Worm (Caenorhabditis elegans) whole organism, L4/young adult: ENCODE data around the gene srz-38.

ENCODE experiments used
- W03F9.2 ChIP-seq: fragments of 150-350 bp; optimal IDR thresholded peaks from 2 replicates; lab custom pipeline; 2014; ENCODE audit warnings: missing biosample characterization, missing genetic modification characterization
- dao-5 ChIP-seq: sonication (generic microtip); optimal IDR thresholded peaks from 2 replicates; lab custom pipeline; 2016; ENCODE audit warnings: missing genotype, missing genetic modification characterization, moderate library complexity, missing compliant biosample characterization
- him-1 ChIP-seq: sonication (generic microtip); optimal IDR thresholded peaks from 2 replicates; lab custom pipeline; 2016; ENCODE audit warnings: missing genotype, missing genetic modification reagents, missing genetic modification characterization, missing compliant biosample characterization

srz-38 gene

DNA sequence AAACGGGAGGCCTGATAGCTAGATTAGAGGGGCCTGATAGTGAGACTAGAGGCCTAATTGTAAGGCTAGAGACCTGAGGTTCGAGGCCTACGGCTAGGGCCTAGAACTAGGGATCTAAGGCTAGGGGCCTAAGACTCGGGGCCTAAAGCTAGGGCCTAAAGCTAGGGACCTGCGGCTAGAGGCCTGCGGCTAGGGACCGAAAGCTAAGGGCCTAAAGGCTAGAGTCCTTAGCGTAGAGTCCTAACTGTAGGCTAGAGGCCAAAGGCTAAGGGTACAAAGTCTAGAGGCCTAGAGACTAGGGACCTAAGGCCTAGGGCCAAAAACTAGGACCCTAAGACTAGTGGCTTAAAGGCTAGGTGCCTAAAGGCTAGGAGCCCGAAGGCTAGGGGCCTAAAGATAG, 2.0 kb upstream of the srz-38 start:
- TF ChIP-seq W03F9.2: no peak
- no peak for TF ChIP-seq him-1 (tag; lab: Kevin White, UChicago)
- TF ChIP-seq dao-5 (tag; lab: Kevin White, UChicago): no peak

- TF ChIP-seq him-1 (tag; lab: Kevin White, UChicago) (no peak), W03F9.2 (no peak), dao-5 (tag; lab: Kevin White, UChicago) (no peak)
These were observed 1.6 kb downstream of the srz-38 start, which contains the start of gene C35D6.13 for ce11 chrIV:16336721-16337120. Gene C35D6.13 (plus strand): TSS chrIV:16337021.

DNA sequence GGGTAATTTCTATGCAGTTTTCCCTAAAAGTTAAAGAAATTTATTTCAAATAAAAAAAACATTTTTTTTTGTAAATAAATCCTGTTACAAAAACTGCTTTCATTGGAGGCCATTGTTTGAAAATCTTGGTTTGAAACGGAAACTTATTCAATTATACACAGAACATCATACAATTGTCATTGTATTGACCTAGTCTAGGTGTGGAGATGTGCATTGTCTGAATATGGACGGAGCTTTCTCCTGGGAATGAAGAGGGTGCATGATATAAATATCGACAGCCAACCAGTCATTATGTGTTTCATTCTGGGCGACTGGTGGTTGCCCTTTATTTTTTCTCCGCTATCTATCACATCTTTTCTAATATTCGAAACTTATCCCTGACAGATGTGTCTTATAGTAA, 11.4 kb downstream of the srz-38 start, which contains the start of gene C35D6.3:
Gene C35D6.3 (plus strand): TSS at position 301 of the 400 bp plus-strand sequence.
- TF ChIP-seq him-1 (tag; lab: Kevin White, UChicago): no peak
- TF ChIP-seq dao-5 (tag; lab: Kevin White, UChicago): no peak
- TF ChIP-seq W03F9.2: no peak

- no peak for TF ChIP-seq W03F9.2
These were observed 15.6 kb downstream of the srz-38 start, which contains the start of gene C35D6.4 for ce11 chrIV:16350690-16351089. Gene C35D6.4 (plus strand): TSS chrIV:16350990.

DNA sequence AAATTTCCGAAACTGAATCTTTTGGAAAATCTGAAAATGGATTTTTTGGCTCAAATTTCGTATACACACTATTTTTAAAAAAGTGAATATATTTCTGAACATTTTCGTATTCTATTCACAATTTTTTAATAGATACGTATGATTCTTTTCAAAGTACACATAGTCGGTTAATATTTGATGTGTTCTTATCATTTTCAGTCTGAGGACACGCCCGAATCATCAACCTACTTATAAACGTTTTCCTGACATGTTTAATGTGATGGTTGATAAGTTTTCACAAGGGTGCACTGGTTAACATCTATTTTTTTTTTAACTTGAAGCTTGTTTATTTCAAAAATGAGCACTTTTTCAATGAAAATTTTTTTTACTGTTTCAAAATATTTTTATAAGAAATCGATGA, 29.4 kb downstream of the srz-38 start:
- TF ChIP-seq dao-5 (tag; lab: Kevin White, UChicago) (no peak), W03F9.2 (no peak), him-1 (tag; lab: Kevin White, UChicago) (no peak)

ce11 chrIV:16370592-16370991, 35.5 kb downstream of the srz-38 start:
- no peak for TF ChIP-seq dao-5 (tag; lab: Kevin White, UChicago)
- TF ChIP-seq him-1 (tag; lab: Kevin White, UChicago): no peak
- no peak for TF ChIP-seq W03F9.2

DNA sequence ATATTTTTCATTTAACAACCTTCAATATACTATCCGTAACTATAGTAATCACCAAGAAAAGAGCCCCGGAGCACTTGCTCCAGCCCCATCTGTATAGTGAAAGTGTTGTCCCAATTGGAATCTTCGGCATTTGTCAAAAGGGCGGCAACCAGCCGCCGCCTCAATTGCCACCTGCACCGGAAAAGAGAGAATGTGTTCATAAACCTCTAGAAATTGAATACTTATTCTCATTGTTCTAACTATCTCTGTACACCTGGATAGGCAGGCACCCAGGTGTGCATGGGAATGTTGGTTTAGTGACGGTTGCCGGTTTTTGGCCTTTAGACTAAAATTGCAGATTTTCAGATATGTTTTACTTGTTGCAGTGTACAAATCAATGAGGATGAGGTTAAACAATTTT, 42.8 kb downstream of the srz-38 start:
- no peak for TF ChIP-seq him-1 (tag; lab: Kevin White, UChicago)
- TF ChIP-seq dao-5 (tag; lab: Kevin White, UChicago): no peak
- TF ChIP-seq W03F9.2: no peak

DNA sequence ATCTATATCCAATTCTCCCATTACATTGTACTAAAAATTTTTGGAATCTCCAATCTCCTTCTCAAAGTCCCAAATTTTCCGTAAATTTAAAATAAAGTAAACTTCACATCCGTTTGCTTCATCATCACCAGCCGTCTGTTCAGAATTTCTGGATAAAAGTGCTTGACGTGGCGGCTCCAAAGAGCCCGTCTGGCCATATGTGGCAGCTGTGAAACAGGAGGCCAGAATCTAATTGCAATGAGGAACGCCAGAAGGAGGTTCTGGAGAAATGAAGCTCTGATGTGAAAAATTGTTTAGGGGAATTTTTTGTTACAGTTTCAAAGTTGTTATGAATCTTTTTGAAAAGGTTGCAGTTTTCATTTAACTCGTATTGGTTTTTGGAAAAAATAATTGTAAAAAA, 45.1 kb downstream of the srz-38 start:
- TF ChIP-seq him-1 (tag; lab: Kevin White, UChicago): no peak
- no peak for TF ChIP-seq W03F9.2
- TF ChIP-seq dao-5 (tag; lab: Kevin White, UChicago): no peak

DNA sequence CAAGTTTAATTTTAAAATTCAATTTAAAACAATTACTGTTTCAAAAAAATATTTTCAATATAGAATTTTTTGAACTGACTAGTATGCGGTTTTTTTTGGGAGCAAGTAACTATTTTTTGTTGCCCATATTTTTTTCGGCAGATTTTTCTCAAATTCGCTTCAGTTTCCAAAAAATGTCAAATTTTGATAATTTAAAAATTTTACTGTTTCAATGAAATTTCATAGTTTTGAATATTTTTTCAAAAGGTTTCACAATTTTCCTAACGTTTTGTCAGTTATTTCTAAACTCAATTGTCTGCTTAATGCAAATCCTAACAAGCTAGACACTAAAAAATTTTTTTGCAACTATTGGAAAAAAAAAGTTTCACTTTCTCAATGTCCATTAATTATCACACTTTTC, 45.8 kb downstream of the srz-38 start:
- TF ChIP-seq dao-5 (tag; lab: Kevin White, UChicago) (no peak), him-1 (tag; lab: Kevin White, UChicago) (no peak), W03F9.2 (no peak)

DNA sequence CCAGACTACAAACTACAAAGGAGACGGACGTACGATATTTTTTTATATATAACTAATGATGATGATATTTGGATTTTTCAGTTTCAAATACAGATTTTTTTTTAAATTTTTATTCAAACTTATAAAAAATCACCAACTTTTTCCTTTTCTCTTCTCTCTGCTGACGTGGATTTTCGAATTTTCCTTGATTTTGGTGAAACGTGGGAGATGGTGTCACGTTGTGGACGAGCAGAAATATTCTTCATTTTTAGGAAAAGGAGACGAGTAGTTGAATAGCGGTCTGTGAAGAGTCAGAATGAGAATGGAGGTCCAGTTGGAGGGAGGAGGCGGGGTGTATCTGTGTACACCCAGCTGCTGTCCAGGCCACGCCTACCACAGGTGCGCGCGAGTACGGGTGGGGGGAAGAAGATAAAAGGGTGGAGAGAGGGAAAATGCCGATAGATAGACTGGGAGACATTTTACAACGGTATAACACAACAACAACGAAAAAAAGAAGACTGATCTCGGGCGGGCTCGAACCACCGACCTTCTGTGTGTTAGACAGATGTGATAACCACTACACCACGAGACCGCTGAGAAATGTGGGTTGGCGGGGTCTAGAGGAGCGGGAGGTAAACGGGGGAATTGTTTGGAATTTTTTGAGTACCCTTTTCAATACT, 46.9 kb downstream of the srz-38 start, which contains the start of gene Y7A9D.1:
Gene Y7A9D.1 (minus strand): TSS at position 283 of the 659 bp plus-strand sequence.
- TF ChIP-seq W03F9.2 (no peak), dao-5 (tag; lab: Kevin White, UChicago) (no peak), him-1 (tag; lab: Kevin White, UChicago) (no peak)

- TF ChIP-seq him-1 (tag; lab: Kevin White, UChicago): no peak
- no peak for TF ChIP-seq dao-5 (tag; lab: Kevin White, UChicago)
- no peak for TF ChIP-seq W03F9.2
These were observed 49.5 kb downstream of the srz-38 start for ce11 chrIV:16384665-16385064.
